Worm (Caenorhabditis elegans) whole organism, young adult: ENCODE results near the gene C06E4.5.

Experiments
- B0035.1 ChIP-seq: sonication (generic microtip); optimal IDR thresholded peaks from 2 replicates; lab custom pipeline; 2016; ENCODE audit warnings: missing genetic modification characterization, mild to moderate bottlenecking, missing compliant biosample characterization, missing genotype, missing genetic modification reagents
- F23B12.7 ChIP-seq: sonication (generic microtip); optimal IDR thresholded peaks from 2 replicates; lab custom pipeline; 2017; ENCODE audit warnings: missing genetic modification characterization, mild to moderate bottlenecking, missing compliant biosample characterization, antibody characterized with exemption, moderate library complexity; ENCODE audit not compliant: insufficient read depth
- F37B4.10 ChIP-seq: fragments of 200-800 bp; sonication (Bioruptor generic); IDR thresholded peaks from 2 replicates; pipeline ENCODE4 v1.3.6; 2022; ENCODE audit warnings: missing genetic modification characterization, missing compliant biosample characterization
- F55B11.4 ChIP-seq: sonication (generic microtip); optimal IDR thresholded peaks from 2 replicates; lab custom pipeline; 2016; ENCODE audit warnings: missing compliant biosample characterization, missing genetic modification characterization, borderline replicate concordance; ENCODE audit not compliant: insufficient read depth
- F57A8.1 ChIP-seq: fragments of 200-800 bp; sonication (Bioruptor generic); optimal IDR thresholded peaks from 2 replicates; lab custom pipeline; 2018; ENCODE audit warnings: mild to moderate bottlenecking, missing genetic modification characterization, moderate library complexity, missing compliant biosample characterization
- K11D2.4 ChIP-seq: fragments of 200-800 bp; sonication (Bioruptor generic); IDR thresholded peaks from 2 replicates; pipeline ENCODE4 v1.3.6; 2022; ENCODE audit warnings: missing genetic modification reagents, missing genetic modification characterization, missing compliant biosample characterization
- K12H6.12 ChIP-seq: fragments of 200-800 bp; sonication (Bioruptor generic); optimal IDR thresholded peaks from 2 replicates; lab custom pipeline; 2018; ENCODE audit warnings: mild to moderate bottlenecking, missing genetic modification characterization, missing compliant biosample characterization
- Y95B8A.8 ChIP-seq: fragments of 200-800 bp; sonication (Bioruptor generic); IDR thresholded peaks from 2 replicates; pipeline ENCODE4 v1.3.6; 2022; ENCODE audit warnings: missing genetic modification reagents, missing genetic modification characterization, missing compliant biosample characterization
- aptf-3 ChIP-seq: fragments of 200-800 bp; sonication (Bioruptor generic); IDR thresholded peaks from 2 replicates; pipeline ENCODE4 v1.3.6; 2022; ENCODE audit warnings: missing genetic modification characterization, missing compliant biosample characterization
- ccch-3 ChIP-seq: fragments of 200-800 bp; sonication (Bioruptor generic); optimal IDR thresholded peaks from 2 replicates; lab custom pipeline; 2018; ENCODE audit warnings: mild to moderate bottlenecking, missing genetic modification characterization, missing compliant biosample characterization
- cebp-1 ChIP-seq, 2 experiments: fragments of 200-800 bp in 1 of 2; sonication (Bioruptor generic) in 1 of 2; sonication (generic microtip) in 1 of 2; IDR thresholded peaks in 1 of 2; optimal IDR thresholded peaks in 1 of 2; 2 replicates each; pipeline versions ENCODE4 v1.3.6 to Lab custom; 2017 to 2022; ENCODE audit warnings: missing compliant biosample characterization in 2 of 2, missing genetic modification characterization in 2 of 2, mild to moderate bottlenecking in 1 of 2, missing genetic modification reagents in 1 of 2, moderate library complexity in 1 of 2
- ceh-100 ChIP-seq: fragments of 200-800 bp; sonication (Bioruptor generic); IDR thresholded peaks from 2 replicates; pipeline ENCODE4 v1.3.6; 2022; ENCODE audit warnings: missing genetic modification reagents, missing genetic modification characterization, missing compliant biosample characterization
- ceh-27 ChIP-seq: fragments of 200-800 bp; sonication (Bioruptor generic); optimal IDR thresholded peaks from 2 replicates; lab custom pipeline; 2018; ENCODE audit warnings: mild to moderate bottlenecking, missing genetic modification characterization, moderate library complexity, missing compliant biosample characterization
- dox-1 ChIP-seq: fragments of 200-800 bp; sonication (Bioruptor generic); IDR thresholded peaks from 2 replicates; pipeline ENCODE4 v1.3.6; 2022; ENCODE audit warnings: missing genetic modification reagents, missing genetic modification characterization, missing compliant biosample characterization
- efl-1 ChIP-seq: fragments of 150-350 bp; optimal IDR thresholded peaks from 2 replicates; lab custom pipeline; 2014; ENCODE audit warnings: missing biosample characterization, missing genetic modification reagents, missing genetic modification characterization
- egrh-3 ChIP-seq: fragments of 200-800 bp; sonication (Bioruptor generic); IDR thresholded peaks from 2 replicates; pipeline ENCODE4 v1.3.6; 2022; ENCODE audit warnings: missing genetic modification reagents, missing genetic modification characterization, missing compliant biosample characterization
- ekl-4 ChIP-seq: fragments of 200-800 bp; sonication (Bioruptor generic); IDR thresholded peaks from 2 replicates; pipeline ENCODE4 v1.3.6; 2022; ENCODE audit warnings: missing genetic modification reagents, missing genetic modification characterization, missing compliant biosample characterization
- gei-17 ChIP-seq: fragments of 200-800 bp; sonication (Bioruptor generic); optimal IDR thresholded peaks from 2 replicates; lab custom pipeline; 2018; ENCODE audit warnings: mild to moderate bottlenecking, missing genetic modification characterization, missing compliant biosample characterization
- him-1 ChIP-seq: sonication (generic microtip); optimal IDR thresholded peaks from 2 replicates; lab custom pipeline; 2016; ENCODE audit warnings: missing genotype, missing genetic modification reagents, missing genetic modification characterization, missing compliant biosample characterization
- hlh-26 ChIP-seq: fragments of 200-800 bp; sonication (Bioruptor generic); conservative IDR thresholded peaks from 2 replicates; pipeline ENCODE4 v1.3.6; 2022; ENCODE audit warnings: missing genetic modification reagents, missing genetic modification characterization, missing compliant biosample characterization
- lin-35 ChIP-seq, 3 experiments: fragments of 150-350 bp in 2 of 3; sonication (generic microtip) in 1 of 3; optimal IDR thresholded peaks; 2 replicates each; lab custom pipeline; 2014 to 2018; ENCODE audit warnings: missing biosample characterization in 3 of 3, missing genetic modification characterization in 3 of 3, missing genetic modification reagents in 3 of 3
- lin-40 ChIP-seq: sonication (generic microtip); optimal IDR thresholded peaks from 2 replicates; lab custom pipeline; 2016; ENCODE audit warnings: missing genetic modification characterization, mild to moderate bottlenecking, missing compliant biosample characterization, missing genotype, missing genetic modification reagents
- lir-1 ChIP-seq: fragments of 200-800 bp; sonication (Bioruptor generic); conservative IDR thresholded peaks from 2 replicates; pipeline ENCODE4 v1.3.6; 2022; ENCODE audit warnings: missing genetic modification reagents, missing genetic modification characterization, missing compliant biosample characterization
- madf-8 ChIP-seq: fragments of 200-800 bp; sonication (Bioruptor generic); conservative IDR thresholded peaks from 2 replicates; pipeline ENCODE4 v1.3.6; 2022; ENCODE audit warnings: missing genetic modification reagents, missing genetic modification characterization, missing compliant biosample characterization
- mcd-1 ChIP-seq: fragments of 200-800 bp; sonication (Bioruptor generic); IDR thresholded peaks from 2 replicates; pipeline ENCODE4 v1.3.6; 2022; ENCODE audit warnings: missing genetic modification reagents, missing genetic modification characterization, missing compliant biosample characterization
- mes-4 ChIP-seq: sonication (generic microtip); optimal IDR thresholded peaks from 2 replicates; lab custom pipeline; 2016; ENCODE audit warnings: missing genotype, missing genetic modification characterization, missing compliant biosample characterization
- mxl-1 ChIP-seq: sonication (generic microtip); optimal IDR thresholded peaks from 2 replicates; lab custom pipeline; 2016; ENCODE audit warnings: missing genetic modification characterization, missing compliant biosample characterization
- nfya-1 ChIP-seq: sonication (generic microtip); optimal IDR thresholded peaks from 2 replicates; lab custom pipeline; 2017; ENCODE audit warnings: antibody characterized with exemption, missing compliant biosample characterization, missing genetic modification characterization, borderline replicate concordance; ENCODE audit not compliant: insufficient read depth
- nfyb-1 ChIP-seq: fragments of 200-800 bp; sonication (Bioruptor generic); IDR thresholded peaks from 2 replicates; pipeline ENCODE4 v1.3.6; 2022; ENCODE audit warnings: missing genetic modification reagents, missing genetic modification characterization, missing compliant biosample characterization
- nhr-179 ChIP-seq: sonication (generic microtip); optimal IDR thresholded peaks from 2 replicates; lab custom pipeline; 2016; ENCODE audit warnings: mild to moderate bottlenecking, missing genetic modification characterization, missing compliant biosample characterization
- nhr-27 ChIP-seq: fragments of 200-800 bp; sonication (Bioruptor generic); optimal IDR thresholded peaks from 2 replicates; lab custom pipeline; 2018; ENCODE audit warnings: mild to moderate bottlenecking, missing genetic modification characterization, moderate library complexity, missing compliant biosample characterization
- nhr-80 ChIP-seq: sonication (generic microtip); optimal IDR thresholded peaks from 2 replicates; lab custom pipeline; 2016; ENCODE audit warnings: missing genetic modification characterization, missing compliant biosample characterization
- nhr-90 ChIP-seq: sonication (generic microtip); optimal IDR thresholded peaks from 2 replicates; lab custom pipeline; 2016; ENCODE audit warnings: missing genotype, mild to moderate bottlenecking, missing genetic modification characterization, missing compliant biosample characterization
- pbrm-1 ChIP-seq: fragments of 200-800 bp; sonication (Bioruptor generic); IDR thresholded peaks from 2 replicates; pipeline ENCODE4 v1.3.6; 2022; ENCODE audit warnings: missing genetic modification reagents, missing genetic modification characterization, missing compliant biosample characterization
- rec-8 ChIP-seq, 2 experiments: sonication (generic microtip); optimal IDR thresholded peaks; 2 replicates each; lab custom pipeline; 2016; ENCODE audit warnings: mild to moderate bottlenecking in 2 of 2, missing genetic modification characterization in 2 of 2, missing genetic modification reagents in 2 of 2, missing genotype in 2 of 2, missing biosample characterization in 1 of 2, missing compliant biosample characterization in 1 of 2, moderate library complexity in 1 of 2
- somi-1 ChIP-seq: fragments of 200-800 bp; sonication (Bioruptor generic); optimal IDR thresholded peaks from 2 replicates; lab custom pipeline; 2018; ENCODE audit warnings: mild to moderate bottlenecking, missing genetic modification characterization, missing compliant biosample characterization
- sptf-2 ChIP-seq: fragments of 200-800 bp; sonication (Bioruptor generic); optimal IDR thresholded peaks from 2 replicates; lab custom pipeline; 2018; ENCODE audit warnings: mild to moderate bottlenecking, missing genetic modification characterization, missing compliant biosample characterization
- tbp1 ChIP-seq: fragments of 200-800 bp; sonication (Bioruptor generic); optimal IDR thresholded peaks from 2 replicates; lab custom pipeline; 2018; ENCODE audit warnings: mild to moderate bottlenecking, missing genetic modification characterization, missing compliant biosample characterization
- tlf-1 ChIP-seq: fragments of 200-800 bp; sonication (Bioruptor generic); optimal IDR thresholded peaks from 2 replicates; lab custom pipeline; 2018; ENCODE audit warnings: mild to moderate bottlenecking, missing genetic modification characterization, missing compliant biosample characterization
- unc-62 ChIP-seq: fragments of 150-350 bp; optimal IDR thresholded peaks from 2 replicates; lab custom pipeline; 2014; ENCODE audit warnings: missing biosample characterization, missing genetic modification reagents, missing genetic modification characterization
- zfh-2 ChIP-seq: fragments of 200-800 bp; sonication (Bioruptor generic); conservative IDR thresholded peaks from 2 replicates; pipeline ENCODE4 v1.3.6; 2022; ENCODE audit warnings: missing genetic modification reagents, missing genetic modification characterization, missing compliant biosample characterization
- ztf-6 ChIP-seq: fragments of 200-800 bp; sonication (Bioruptor generic); IDR thresholded peaks from 2 replicates; pipeline ENCODE4 v1.3.6; 2022; ENCODE audit warnings: missing genetic modification reagents, missing genetic modification characterization, missing compliant biosample characterization

Gene C06E4.5

DNA sequence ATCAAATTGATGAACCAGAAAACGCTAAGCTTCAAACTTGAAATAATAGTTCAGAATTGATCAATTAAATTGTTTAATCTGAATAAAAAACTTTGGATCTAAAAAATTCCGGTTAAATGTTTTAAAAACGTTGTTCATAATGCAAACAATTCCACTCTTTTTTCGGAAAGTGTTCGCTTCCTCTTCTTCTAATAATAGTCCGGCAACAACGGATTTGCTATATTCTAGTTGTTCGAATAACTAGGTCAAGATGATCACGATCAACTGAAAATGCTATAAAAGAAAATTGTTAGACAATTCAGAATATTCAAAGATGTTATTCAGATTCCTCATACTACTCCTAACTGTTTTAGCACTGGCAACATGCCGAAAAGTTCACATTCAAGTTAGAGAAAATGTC is 23.9 kb upstream of the C06E4.5 start, which contains the start of gene D2024.4:
TSS of gene D2024.4 (plus strand) at position 301 of the 400 bp plus-strand sequence.
- TF ChIP-seq ceh-27 (GFP tag; lab: Kevin White, UChicago) (no peak), F37B4.10 (GFP tag; lab: Robert Waterston, UW) (no peak), him-1 (tag; lab: Kevin White, UChicago) (no peak), K12H6.12 (tag; lab: Kevin White, UChicago) (no peak), tlf-1 (GFP tag; lab: Kevin White, UChicago) (no peak), F23B12.7 (tag; lab: Kevin White, UChicago) (no peak), tbp1 (GFP tag; lab: Kevin White, UChicago) (no peak), aptf-3 (GFP tag; lab: Robert Waterston, UW) (no peak), hlh-26 (GFP tag; lab: Robert Waterston, UW) (no peak), gei-17 (GFP tag; lab: Kevin White, UChicago) (no peak), nfyb-1 (no peak), mxl-1 (tag; lab: Kevin White, UChicago) (no peak), ztf-6 (no peak), efl-1 (GFP tag; lab: Kevin White, UChicago) (no peak), pbrm-1 (no peak)

DNA sequence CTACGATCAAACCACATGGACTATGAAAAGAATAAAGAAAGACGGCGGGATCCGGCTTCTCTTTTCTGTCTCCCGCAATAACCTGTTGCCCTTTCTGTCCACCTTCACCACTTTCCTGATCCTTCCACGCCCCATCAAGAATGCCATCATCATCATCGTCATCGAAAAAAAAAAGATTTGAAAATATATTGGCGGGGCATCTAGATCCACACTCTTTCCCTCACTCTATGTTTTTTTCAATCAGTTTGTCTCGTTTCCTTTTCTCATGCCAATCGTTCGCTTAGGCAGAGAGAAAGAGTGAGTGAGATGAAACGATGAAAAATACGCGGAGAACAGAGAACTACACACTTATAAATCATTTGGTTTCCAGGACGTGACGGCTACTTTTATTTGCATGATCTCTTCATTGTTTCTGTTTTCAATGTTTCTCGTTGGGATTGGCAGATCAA is 21.2 kb upstream of the C06E4.5 start:
- TF ChIP-seq K11D2.4 (GFP tag; lab: Robert Waterston, UW) = 0 out of 2 replicates have a peak, but pooled peaks have one; percentile 30
- TF ChIP-seq ceh-100 (GFP tag; lab: Robert Waterston, UW) = no peak
- TF ChIP-seq, all 124 proteins: peak for 1

DNA sequence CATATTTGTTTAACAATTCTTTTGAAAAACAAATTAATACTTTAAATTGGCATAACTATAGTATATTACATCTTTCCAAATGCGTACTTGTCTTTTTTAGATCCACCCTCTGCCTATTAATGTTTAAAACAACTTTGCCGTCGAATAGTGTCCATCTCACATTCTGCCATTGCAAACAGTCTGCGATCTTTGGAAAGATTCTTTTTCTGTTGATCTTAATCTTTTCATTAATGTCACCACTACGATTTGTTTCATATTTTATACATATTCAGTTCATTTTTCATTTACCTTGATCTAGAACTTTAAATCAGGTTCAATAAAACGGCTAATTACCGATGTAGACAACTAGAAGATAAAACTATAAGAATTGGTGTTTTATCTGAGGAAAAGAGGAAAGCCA is 20.2 kb upstream of the C06E4.5 start:
- TF ChIP-seq ekl-4 (GFP tag; lab: Robert Waterston, UW) (no peak), mcd-1 (GFP tag; lab: Robert Waterston, UW) (no peak), nfya-1 (tag; lab: Kevin White, UChicago) (no peak)

DNA sequence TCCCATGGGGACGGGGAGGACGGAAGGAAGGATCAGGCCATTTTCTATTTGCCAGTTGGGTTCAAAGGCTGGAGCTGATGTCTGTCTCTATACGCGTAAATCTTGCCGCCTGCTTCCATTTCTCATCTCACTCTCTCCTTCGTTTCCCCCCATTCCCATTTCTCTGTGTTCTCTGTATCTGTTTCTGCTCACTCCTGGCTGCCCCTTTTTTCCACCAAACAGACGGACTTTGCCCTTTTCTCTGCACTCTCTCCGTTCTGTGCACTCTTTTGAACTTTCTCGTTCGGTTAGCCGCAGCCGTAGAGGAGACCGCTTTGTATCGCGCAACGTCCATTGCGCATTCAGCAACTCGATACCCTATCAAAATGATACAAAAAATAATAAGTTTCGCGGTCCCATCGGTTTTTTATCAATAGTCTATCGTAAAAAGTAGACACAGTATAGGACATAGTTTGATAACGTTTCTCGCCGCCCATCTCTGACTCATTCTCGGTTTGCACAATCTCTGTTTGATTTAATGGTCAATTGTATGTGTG is 19.3 kb upstream of the C06E4.5 start:
- TF ChIP-seq F55B11.4 (tag; lab: Kevin White, UChicago) (no peak), nhr-90 (tag; lab: Kevin White, UChicago) (no peak), nhr-179 (no peak), cebp-1 (GFP tag; IDR thresholded peaks at IDR 0.05; lab: Robert Waterston, UW) (no peak), cebp-1 (tag; optimal IDR thresholded peaks at IDR 0.05; lab: Kevin White, UChicago) (peak; percentile 57), somi-1 (GFP tag; lab: Kevin White, UChicago) (peak; percentile 6), zfh-2 (GFP tag; lab: Robert Waterston, UW) (peak; percentile 89), lin-40 (tag; lab: Kevin White, UChicago) (peak; percentile 28), madf-8 (GFP tag; lab: Robert Waterston, UW) (no peak), nhr-27 (tag; lab: Kevin White, UChicago) (no peak), sptf-2 (GFP tag; lab: Kevin White, UChicago) (no peak), mes-4 (tag; lab: Kevin White, UChicago) (no peak), Y95B8A.8 (GFP tag; lab: Robert Waterston, UW) (no peak), mcd-1 (GFP tag; lab: Robert Waterston, UW) (peak; percentile 62), K11D2.4 (GFP tag; lab: Robert Waterston, UW) (0 out of 2 replicates have a peak, but pooled peaks have one; percentile 50), egrh-3 (GFP tag; lab: Robert Waterston, UW) (no peak), ccch-3 (GFP tag; lab: Kevin White, UChicago) (no peak), lin-35 (GFP tag; optimal IDR thresholded peaks at IDR 0.05; lab: Kevin White, UChicago) (no peak), dox-1 (GFP tag; lab: Robert Waterston, UW) (peak; percentile 78), lir-1 (GFP tag; lab: Robert Waterston, UW) (0 out of 2 replicates have a peak, but pooled peaks have one; percentile 32), rec-8 (tag; optimal IDR thresholded peaks at IDR 0.05; lab: Kevin White, UChicago) (peak in 1 of 2 experiments; percentile 8), nhr-80 (tag; lab: Kevin White, UChicago) (peak; percentile 88), pbrm-1 (0 out of 2 replicates have a peak, but pooled peaks have one; percentile 20), F57A8.1 (GFP tag; lab: Kevin White, UChicago) (no peak), B0035.1 (tag; lab: Kevin White, UChicago) (no peak), unc-62 (GFP tag; lab: Kevin White, UChicago) (no peak)
